Worm (Caenorhabditis elegans): ENCODE data around the gene nep-25.

- TF ChIP-seq W03F9.2 (tag; optimal IDR thresholded peaks at IDR 0.05), result no peak
- TF ChIP-seq him-1 (tag; optimal IDR thresholded peaks at IDR 0.05), result no peak
- TF ChIP-seq dao-5 (tag; optimal IDR thresholded peaks at IDR 0.05), result no peak
These were observed 6.9 kb upstream of the nep-25 start for ce11 chrII:5835146-5835545.

Data from whole organism, L4/young adult.